Fruit fly (Drosophila melanogaster) whole organism, embryonic: ENCODE measurements around the gene ph-p.

ENCODE experiments used
- Aef1 ChIP-seq: fragments of 200-800 bp; sonication (Bioruptor generic); IDR thresholded peaks from 3 replicates; pipeline ENCODE4 v1.3.6; 2022; ENCODE audit warnings: missing biosample characterization, missing genetic modification characterization
- Awh ChIP-seq: fragments of 200-800 bp; sonication (Bioruptor generic); IDR thresholded peaks from 2 replicates; pipeline ENCODE4, ENCODE4 v1.3.6; 2022; ENCODE audit warnings: missing biosample characterization, missing genetic modification characterization
- C15 ChIP-seq: fragments of 200-800 bp; sonication (Bioruptor generic); IDR thresholded peaks from 3 replicates; pipeline ENCODE4 v1.3.6; 2022; ENCODE audit warnings: missing biosample characterization, missing genetic modification characterization
- CG10209 ChIP-seq: fragments of 200-800 bp; sonication (Bioruptor generic); optimal IDR thresholded peaks from 3 replicates; lab custom pipeline; 2017; ENCODE audit warnings: missing biosample characterization, mild to moderate bottlenecking, missing genetic modification characterization, missing genetic modification reagents
- CG1024 ChIP-seq: fragments of 200-800 bp; sonication (Bioruptor generic); IDR thresholded peaks from 2 replicates; pipeline ENCODE4 v1.3.6; 2022; ENCODE audit warnings: missing biosample characterization, missing genetic modification characterization
- CG11456 ChIP-seq: fragments of 200-800 bp; sonication (Bioruptor generic); IDR thresholded peaks from 3 replicates; pipeline ENCODE4 v1.3.6; 2022; ENCODE audit warnings: missing biosample characterization, missing genetic modification characterization
- CG11560 ChIP-seq: fragments of 200-800 bp; sonication (Bioruptor generic); IDR thresholded peaks from 3 replicates; pipeline ENCODE4 v1.3.6; 2022; ENCODE audit warnings: missing biosample characterization, missing genetic modification characterization
- CG12236 ChIP-seq: fragments of 200-800 bp; sonication (Bioruptor generic); optimal IDR thresholded peaks from 2 replicates; lab custom pipeline; 2016; ENCODE audit warnings: missing biosample characterization, missing genetic modification characterization
- CG12391 ChIP-seq: fragments of 200-800 bp; sonication (Bioruptor generic); optimal IDR thresholded peaks from 3 replicates; lab custom pipeline; 2018; ENCODE audit warnings: missing biosample characterization, mild to moderate bottlenecking, missing genetic modification characterization, moderate library complexity
- CG12942 ChIP-seq: fragments of 200-800 bp; sonication (Bioruptor generic); optimal IDR thresholded peaks from 3 replicates; lab custom pipeline; 2016; ENCODE audit warnings: missing biosample characterization, missing genetic modification characterization
- CG13894 ChIP-seq: fragments of 200-800 bp; sonication (Bioruptor generic); optimal IDR thresholded peaks from 3 replicates; lab custom pipeline; 2018; ENCODE audit warnings: missing biosample characterization, mild to moderate bottlenecking, missing genetic modification characterization, moderate library complexity
- CG14860 ChIP-seq: fragments of 200-800 bp; sonication (Bioruptor generic); IDR thresholded peaks from 3 replicates; pipeline ENCODE4 v1.3.6; 2022; ENCODE audit warnings: missing biosample characterization, missing genetic modification characterization; ENCODE audit not compliant: partially characterized antibody
- CG15514 ChIP-seq: fragments of 200-800 bp; sonication (Bioruptor generic); optimal IDR thresholded peaks from 3 replicates; lab custom pipeline; 2017; ENCODE audit warnings: missing biosample characterization, missing genetic modification characterization, mild to moderate bottlenecking, moderate library complexity, missing genetic modification reagents
- CG1602 ChIP-seq: fragments of 200-800 bp; sonication (Bioruptor generic); optimal IDR thresholded peaks from 3 replicates; lab custom pipeline; 2016; ENCODE audit warnings: missing biosample characterization, missing genetic modification characterization
- CG1603 ChIP-seq: fragments of 200-800 bp; sonication (Bioruptor generic); optimal IDR thresholded peaks from 2 replicates; lab custom pipeline; 2019; ENCODE audit warnings: missing biosample characterization, mild to moderate bottlenecking, missing genetic modification characterization, moderate library complexity
- CG17328 ChIP-seq: fragments of 200-800 bp; sonication (Bioruptor generic); IDR thresholded peaks from 2 replicates; pipeline ENCODE4 v1.3.6; 2022; ENCODE audit warnings: missing biosample characterization, missing genetic modification characterization
- CG2678 ChIP-seq: fragments of 200-800 bp; sonication (Bioruptor generic); optimal IDR thresholded peaks from 3 replicates; lab custom pipeline; 2019; ENCODE audit warnings: missing biosample characterization, mild to moderate bottlenecking, missing genetic modification characterization, moderate library complexity
- CG31224 ChIP-seq: fragments of 200-800 bp; sonication (Bioruptor generic); IDR thresholded peaks from 2 replicates; pipeline ENCODE4 v1.3.6; 2022; ENCODE audit warnings: missing biosample characterization, missing genetic modification characterization
- CG42726 ChIP-seq: fragments of 200-800 bp; sonication (Bioruptor generic); IDR thresholded peaks from 2 replicates; pipeline ENCODE4 v1.3.6; 2022; ENCODE audit warnings: missing biosample characterization, missing genetic modification characterization; ENCODE audit not compliant: partially characterized antibody
- CG6765 ChIP-seq: fragments of 200-800 bp; sonication (Bioruptor generic); optimal IDR thresholded peaks from 3 replicates; lab custom pipeline; 2017; ENCODE audit warnings: missing biosample characterization, mild to moderate bottlenecking, missing genetic modification characterization
- CG7928 ChIP-seq: fragments of 200-800 bp; sonication (Bioruptor generic); optimal IDR thresholded peaks from 2 replicates; lab custom pipeline; 2017; ENCODE audit warnings: missing biosample characterization, mild to moderate bottlenecking, missing genetic modification characterization
- CG8290 ChIP-seq, 3 experiments: fragments of 200-800 bp; sonication (Bioruptor generic); optimal IDR thresholded peaks; 2 replicates each; lab custom pipeline; 2016 to 2019; ENCODE audit warnings: missing biosample characterization in 3 of 3, missing genetic modification characterization in 3 of 3, mild to moderate bottlenecking in 2 of 3, moderate library complexity in 1 of 3
- CG9876 ChIP-seq: fragments of 200-800 bp; sonication (Bioruptor generic); optimal IDR thresholded peaks from 2 replicates; lab custom pipeline; 2016; ENCODE audit warnings: missing biosample characterization, missing genetic modification characterization
- D19A ChIP-seq: fragments of 200-800 bp; optimal IDR thresholded peaks from 3 replicates; lab custom pipeline; 2019; ENCODE audit warnings: missing biosample characterization, mild to moderate bottlenecking, missing genetic modification characterization, moderate library complexity
- Drgx ChIP-seq: fragments of 200-800 bp; sonication (Bioruptor generic); IDR thresholded peaks from 2 replicates; pipeline ENCODE4 v1.3.6; 2022; ENCODE audit warnings: missing biosample characterization, missing genetic modification characterization
- Eip74EF ChIP-seq, 2 experiments: fragments of 200-800 bp in 1 of 2; fragments of >200 bp in 1 of 2; sonication (Bioruptor generic) in 1 of 2; optimal IDR thresholded peaks; 2 replicates each; lab custom pipeline; 2017 to 2019; ENCODE audit warnings: missing biosample characterization in 2 of 2, missing genetic modification characterization in 2 of 2, mild to moderate bottlenecking in 1 of 2, moderate library complexity in 1 of 2
- GATAe ChIP-seq: fragments of 200-800 bp; sonication (Bioruptor generic); conservative IDR thresholded peaks from 2 replicates; pipeline ENCODE4 v1.3.6; 2022; ENCODE audit warnings: missing biosample characterization, missing genetic modification characterization
- HLH54F ChIP-seq: fragments of 200-800 bp; sonication (Bioruptor generic); optimal IDR thresholded peaks from 3 replicates; lab custom pipeline; 2016; ENCODE audit warnings: missing biosample characterization, missing genetic modification characterization
- Hr39 ChIP-seq: fragments of >200 bp; optimal IDR thresholded peaks from 2 replicates; lab custom pipeline; 2017
- NK7.1 ChIP-seq: fragments of 200-800 bp; sonication (Bioruptor generic); optimal IDR thresholded peaks from 3 replicates; lab custom pipeline; 2016; ENCODE audit warnings: missing biosample characterization, missing genetic modification characterization
- Pdp1 ChIP-seq, 2 experiments: fragments of 200-800 bp; sonication (Bioruptor generic); optimal IDR thresholded peaks; 3 replicates each; lab custom pipeline; 2016; ENCODE audit warnings: missing biosample characterization in 2 of 2, missing genetic modification characterization in 2 of 2, mild to moderate bottlenecking in 1 of 2, moderate library complexity in 1 of 2
- Ptx1 ChIP-seq: fragments of 200-800 bp; sonication (Bioruptor generic); IDR thresholded peaks from 2 replicates; pipeline ENCODE4 v1.3.6; 2022; ENCODE audit warnings: missing biosample characterization, missing genetic modification characterization
- abd-A ChIP-seq: fragments of 200-800 bp; sonication (Bioruptor generic); optimal IDR thresholded peaks from 3 replicates; lab custom pipeline; 2019; ENCODE audit warnings: missing biosample characterization, mild to moderate bottlenecking, missing genetic modification characterization, moderate library complexity
- amos ChIP-seq: fragments of 200-800 bp; sonication (Bioruptor generic); IDR thresholded peaks from 2 replicates; pipeline ENCODE4 v1.3.6; 2022; ENCODE audit warnings: missing biosample characterization, missing genetic modification characterization; ENCODE audit not compliant: partially characterized antibody
- bsh ChIP-seq, 2 experiments: fragments of 200-800 bp; sonication (Bioruptor generic); optimal IDR thresholded peaks; 2 replicates each; lab custom pipeline; 2017 to 2018; ENCODE audit warnings: mild to moderate bottlenecking in 2 of 2, missing biosample characterization in 2 of 2, missing genetic modification characterization in 2 of 2, moderate library complexity in 1 of 2
- chif ChIP-seq, 2 experiments: fragments of 200-800 bp; sonication (Bioruptor generic); optimal IDR thresholded peaks; 3 replicates each; lab custom pipeline; 2016; ENCODE audit warnings: missing biosample characterization in 2 of 2, missing genetic modification characterization in 2 of 2
- chinmo ChIP-seq: fragments of 200-800 bp; sonication (Bioruptor generic); IDR thresholded peaks from 4 replicates; pipeline ENCODE4 v1.3.6; 2022; ENCODE audit warnings: missing biosample characterization, missing genetic modification characterization; ENCODE audit not compliant: partially characterized antibody
- corto ChIP-seq: fragments of 200-800 bp; sonication (Bioruptor generic); optimal IDR thresholded peaks from 2 replicates; lab custom pipeline; 2016; ENCODE audit warnings: missing biosample characterization, mild to moderate bottlenecking, missing genetic modification characterization, moderate library complexity
- dm ChIP-seq: fragments of 200-800 bp; sonication (Bioruptor generic); optimal IDR thresholded peaks from 3 replicates; lab custom pipeline; 2016; ENCODE audit warnings: missing biosample characterization, missing genetic modification characterization
- fu2 ChIP-seq: fragments of 200-800 bp; sonication (Bioruptor generic); optimal IDR thresholded peaks from 2 replicates; lab custom pipeline; 2016; ENCODE audit warnings: missing biosample characterization, missing genetic modification characterization
- grau ChIP-seq: fragments of 200-800 bp; optimal IDR thresholded peaks from 3 replicates; lab custom pipeline; 2019; ENCODE audit warnings: missing biosample characterization, mild to moderate bottlenecking, missing genetic modification characterization, moderate library complexity
- lbe ChIP-seq: fragments of 200-800 bp; sonication (Bioruptor generic); optimal IDR thresholded peaks from 2 replicates; lab custom pipeline; 2016; ENCODE audit warnings: missing biosample characterization, mild to moderate bottlenecking, missing genetic modification characterization
- lmd ChIP-seq: fragments of 200-800 bp; sonication (Bioruptor generic); IDR thresholded peaks from 2 replicates; pipeline ENCODE4 v1.3.6; 2022; ENCODE audit warnings: missing biosample characterization, missing genetic modification characterization
- nom ChIP-seq: fragments of 200-800 bp; sonication (Bioruptor generic); optimal IDR thresholded peaks from 2 replicates; lab custom pipeline; 2017; ENCODE audit warnings: missing biosample characterization, missing genetic modification characterization, mild to moderate bottlenecking, moderate library complexity, missing genetic modification reagents
- oc ChIP-seq: fragments of 200-800 bp; sonication (Bioruptor generic); optimal IDR thresholded peaks from 2 replicates; lab custom pipeline; 2018; ENCODE audit warnings: missing biosample characterization, mild to moderate bottlenecking, missing genetic modification characterization, moderate library complexity
- pan ChIP-seq, 4 experiments: fragments of >200 bp in 3 of 4; fragments of 200-800 bp in 1 of 4; sonication (Bioruptor generic) in 1 of 4; optimal IDR thresholded peaks in 3 of 4; IDR thresholded peaks in 1 of 4; 2 replicates each; pipeline versions ENCODE4 v1.3.6 to Lab custom; 2017 to 2022; ENCODE audit warnings: missing biosample characterization in 2 of 4, missing genetic modification characterization in 2 of 4, mixed read lengths in 1 of 4
- run ChIP-seq: fragments of 200-800 bp; sonication (Bioruptor generic); optimal IDR thresholded peaks from 3 replicates; lab custom pipeline; 2018; ENCODE audit warnings: missing biosample characterization, mild to moderate bottlenecking, missing genetic modification characterization
- sob ChIP-seq: fragments of 200-800 bp; sonication (Bioruptor generic); IDR thresholded peaks from 2 replicates; pipeline ENCODE4 v1.3.6; 2022; ENCODE audit warnings: missing biosample characterization, missing genetic modification characterization
- zen2 ChIP-seq: fragments of 200-800 bp; sonication (Bioruptor generic); IDR thresholded peaks from 3 replicates; pipeline ENCODE4 v1.3.6; 2022; ENCODE audit warnings: missing biosample characterization, missing genetic modification characterization; ENCODE audit not compliant: partially characterized antibody
- zf30C ChIP-seq: fragments of 200-800 bp; sonication (Bioruptor generic); optimal IDR thresholded peaks from 3 replicates; lab custom pipeline; 2018; ENCODE audit warnings: missing biosample characterization, mild to moderate bottlenecking, missing genetic modification characterization

The ph-p gene

dm6 chrX:2172420-2172827, 34.3 kb upstream of the ph-p start, which contains the start of gene ND-B14.5A (continued):
- TF ChIP-seq CG15514 (peak; percentile 72), Drgx (no peak), CG13894 (tag; lab: Kevin White, UChicago) (no peak), GATAe (no peak), NK7.1 (no peak), CG1602 (GFP tag; lab: Kevin White, UChicago) (no peak), CG11456 (GFP tag; lab: Robert Waterston, UW) (no peak), C15 (GFP tag; lab: Robert Waterston, UW) (no peak), abd-A (no peak), dm (GFP tag; lab: Kevin White, UChicago) (no peak), pan (optimal IDR thresholded peaks at IDR 0.05; lab: Kevin White, UChicago) (no peak), pan (GFP tag; optimal IDR thresholded peaks at IDR 0.05 in 1 of 2, IDR thresholded peaks at IDR 0.05 in 1 of 2) (no peak), chif (GFP tag; optimal IDR thresholded peaks at IDR 0.05; lab: Kevin White, UChicago) (no peak), CG10209 (GFP tag; lab: Kevin White, UChicago) (no peak), CG12236 (GFP tag; lab: Kevin White, UChicago) (no peak), corto (GFP tag; lab: Kevin White, UChicago) (no peak), CG14860 (peak; percentile 97), amos (GFP tag; lab: Robert Waterston, UW) (peak; percentile 93), grau (tag; lab: Kevin White, UChicago) (peak; percentile 7), chinmo (GFP tag; lab: Robert Waterston, UW) (peak; percentile 96), Ptx1 (GFP tag; lab: Robert Waterston, UW) (no peak), CG1024 (GFP tag; lab: Robert Waterston, UW) (no peak), CG42726 (GFP tag; lab: Robert Waterston, UW) (peak; percentile 83), CG17328 (GFP tag; lab: Robert Waterston, UW) (no peak), run (no peak), nom (GFP tag; lab: Kevin White, UChicago) (peak; percentile 35), Awh (GFP tag; lab: Robert Waterston, UW) (no peak), sob (GFP tag; lab: Robert Waterston, UW) (no peak), CG11560 (tag; lab: Robert Waterston, UW) (no peak), CG6765 (GFP tag; lab: Kevin White, UChicago) (no peak), oc (tag; lab: Kevin White, UChicago) (no peak), CG12942 (GFP tag; lab: Kevin White, UChicago) (no peak), zen2 (GFP tag; lab: Robert Waterston, UW) (peak; percentile 94), CG12391 (peak; percentile 0), CG8290 (GFP tag; optimal IDR thresholded peaks at IDR 0.05; lab: Kevin White, UChicago) (no peak), CG8290 (tag; optimal IDR thresholded peaks at IDR 0.05; lab: Kevin White, UChicago) (peak in 1 of 2 experiments; percentile 27), Aef1 (GFP tag; lab: Robert Waterston, UW) (no peak), Pdp1 (GFP tag; optimal IDR thresholded peaks at IDR 0.05; lab: Kevin White, UChicago) (peak in 1 of 2 experiments; percentile 92), CG7928 (GFP tag; lab: Kevin White, UChicago) (peak; percentile 88), CG31224 (no peak), HLH54F (GFP tag; lab: Kevin White, UChicago) (peak; percentile 2), lbe (no peak), CG2678 (tag; lab: Kevin White, UChicago) (no peak), bsh (GFP tag; optimal IDR thresholded peaks at IDR 0.05; lab: Kevin White, UChicago) (no peak), Hr39 (lab: Kevin White, UChicago) (no peak), fu2 (no peak), Eip74EF (GFP tag; optimal IDR thresholded peaks at IDR 0.05; lab: Kevin White, UChicago) (no peak), lmd (GFP tag; lab: Robert Waterston, UW) (no peak), zf30C (GFP tag; lab: Kevin White, UChicago) (no peak), CG1603 (tag; lab: Kevin White, UChicago) (peak; percentile 65), D19A (tag; lab: Kevin White, UChicago) (no peak), CG9876 (no peak)
